Worm (Caenorhabditis elegans) whole organism, young adult: ENCODE data around the gene ergi-3.

Experiments used
- B0035.1 ChIP-seq: sonication (generic microtip); optimal IDR thresholded peaks from 2 replicates; lab custom pipeline; 2016; ENCODE audit warnings: missing genetic modification characterization, mild to moderate bottlenecking, missing compliant biosample characterization, missing genotype, missing genetic modification reagents
- B0261.1 ChIP-seq: sonication (generic microtip); optimal IDR thresholded peaks from 2 replicates; lab custom pipeline; 2016; ENCODE audit warnings: mild to moderate bottlenecking, missing genetic modification characterization, moderate library complexity, missing compliant biosample characterization
- D2030.7 ChIP-seq: fragments of 200-800 bp; sonication (Bioruptor generic); IDR thresholded peaks from 2 replicates; pipeline ENCODE4 v1.3.6; 2022; ENCODE audit warnings: missing genetic modification reagents, missing genetic modification characterization, missing compliant biosample characterization
- F10E7.11 ChIP-seq: sonication (generic microtip); optimal IDR thresholded peaks from 2 replicates; lab custom pipeline; 2017; ENCODE audit warnings: mild to moderate bottlenecking, missing genetic modification characterization, moderate library complexity, missing compliant biosample characterization
- F22D6.2 ChIP-seq: sonication (generic microtip); optimal IDR thresholded peaks from 2 replicates; lab custom pipeline; 2016; ENCODE audit warnings: mild to moderate bottlenecking, missing genetic modification characterization, missing compliant biosample characterization
- F37B4.10 ChIP-seq: fragments of 200-800 bp; sonication (Bioruptor generic); IDR thresholded peaks from 2 replicates; pipeline ENCODE4 v1.3.6; 2022; ENCODE audit warnings: missing genetic modification characterization, missing compliant biosample characterization
- F39B2.1 ChIP-seq: fragments of 200-800 bp; sonication (Bioruptor generic); IDR thresholded peaks from 2 replicates; pipeline ENCODE4 v1.3.6; 2022; ENCODE audit warnings: missing genetic modification reagents, missing genetic modification characterization, missing compliant biosample characterization
- F49E8.2 ChIP-seq: sonication (generic microtip); optimal IDR thresholded peaks from 3 replicates; lab custom pipeline; 2017; ENCODE audit warnings: missing genetic modification characterization, mild to moderate bottlenecking, missing compliant biosample characterization, antibody characterized with exemption, moderate library complexity; ENCODE audit not compliant: insufficient read depth
- F52B5.7 ChIP-seq: sonication (generic microtip); optimal IDR thresholded peaks from 2 replicates; lab custom pipeline; 2016; ENCODE audit warnings: mild to moderate bottlenecking, missing genetic modification characterization, missing compliant biosample characterization
- F57C9.4 ChIP-seq: sonication (generic microtip); optimal IDR thresholded peaks from 2 replicates; lab custom pipeline; 2017; ENCODE audit warnings: mild to moderate bottlenecking, missing genetic modification characterization, missing compliant biosample characterization
- K11D2.4 ChIP-seq: fragments of 200-800 bp; sonication (Bioruptor generic); IDR thresholded peaks from 2 replicates; pipeline ENCODE4 v1.3.6; 2022; ENCODE audit warnings: missing genetic modification reagents, missing genetic modification characterization, missing compliant biosample characterization
- K12H6.12 ChIP-seq: fragments of 200-800 bp; sonication (Bioruptor generic); optimal IDR thresholded peaks from 2 replicates; lab custom pipeline; 2018; ENCODE audit warnings: mild to moderate bottlenecking, missing genetic modification characterization, missing compliant biosample characterization
- T07F8.4 ChIP-seq: sonication (generic microtip); optimal IDR thresholded peaks from 2 replicates; lab custom pipeline; 2016; ENCODE audit warnings: mild to moderate bottlenecking, missing genetic modification characterization, moderate library complexity, missing compliant biosample characterization
- Y56A3A.18 ChIP-seq: fragments of 200-800 bp; sonication (Bioruptor generic); IDR thresholded peaks from 2 replicates; pipeline ENCODE4 v1.3.6; 2022; ENCODE audit warnings: missing genetic modification reagents, missing genetic modification characterization, missing compliant biosample characterization
- Y95B8A.8 ChIP-seq: fragments of 200-800 bp; sonication (Bioruptor generic); IDR thresholded peaks from 2 replicates; pipeline ENCODE4 v1.3.6; 2022; ENCODE audit warnings: missing genetic modification reagents, missing genetic modification characterization, missing compliant biosample characterization
- atf-7 ChIP-seq: sonication (generic microtip); optimal IDR thresholded peaks from 2 replicates; lab custom pipeline; 2017; ENCODE audit warnings: mild to moderate bottlenecking, missing genetic modification characterization, missing compliant biosample characterization
- attf-3 ChIP-seq: fragments of 200-800 bp; sonication (Bioruptor generic); conservative IDR thresholded peaks from 2 replicates; pipeline ENCODE4 v1.3.6; 2022; ENCODE audit warnings: missing genetic modification reagents, missing genetic modification characterization, missing compliant biosample characterization
- ceh-40 ChIP-seq: fragments of 200-800 bp; sonication (Bioruptor generic); IDR thresholded peaks from 2 replicates; pipeline ENCODE4 v1.3.6; 2022; ENCODE audit warnings: missing genetic modification characterization, missing compliant biosample characterization
- ceh-58 ChIP-seq: fragments of 200-800 bp; sonication (Bioruptor generic); IDR thresholded peaks from 2 replicates; pipeline ENCODE4 v1.3.6; 2022; ENCODE audit warnings: missing genetic modification characterization, missing compliant biosample characterization
- ceh-79 ChIP-seq: sonication (generic microtip); optimal IDR thresholded peaks from 2 replicates; lab custom pipeline; 2017; ENCODE audit warnings: mild to moderate bottlenecking, missing genetic modification characterization, missing compliant biosample characterization
- dpff-1 ChIP-seq: sonication (generic microtip); optimal IDR thresholded peaks from 2 replicates; lab custom pipeline; 2017; ENCODE audit warnings: mild to moderate bottlenecking, missing genetic modification characterization, missing compliant biosample characterization
- efl-1 ChIP-seq: fragments of 150-350 bp; optimal IDR thresholded peaks from 2 replicates; lab custom pipeline; 2014; ENCODE audit warnings: missing biosample characterization, missing genetic modification reagents, missing genetic modification characterization
- egrh-3 ChIP-seq: fragments of 200-800 bp; sonication (Bioruptor generic); IDR thresholded peaks from 2 replicates; pipeline ENCODE4 v1.3.6; 2022; ENCODE audit warnings: missing genetic modification reagents, missing genetic modification characterization, missing compliant biosample characterization
- gei-17 ChIP-seq: fragments of 200-800 bp; sonication (Bioruptor generic); optimal IDR thresholded peaks from 2 replicates; lab custom pipeline; 2018; ENCODE audit warnings: mild to moderate bottlenecking, missing genetic modification characterization, missing compliant biosample characterization
- hmg-1.2 ChIP-seq: fragments of 200-800 bp; sonication (Bioruptor generic); IDR thresholded peaks from 2 replicates; pipeline ENCODE4 v1.3.6; 2022; ENCODE audit warnings: missing genetic modification reagents, missing genetic modification characterization, missing compliant biosample characterization
- hsf-1 ChIP-seq: fragments of 200-800 bp; sonication (Bioruptor generic); IDR thresholded peaks from 2 replicates; pipeline ENCODE4 v1.3.6; 2022; ENCODE audit warnings: missing genetic modification reagents, missing genetic modification characterization, missing compliant biosample characterization
- lag-1 ChIP-seq: fragments of 200-800 bp; sonication (Bioruptor generic); IDR thresholded peaks from 2 replicates; pipeline ENCODE4 v1.3.6; 2022; ENCODE audit warnings: missing genetic modification reagents, missing genetic modification characterization, missing compliant biosample characterization
- lir-1 ChIP-seq: fragments of 200-800 bp; sonication (Bioruptor generic); conservative IDR thresholded peaks from 2 replicates; pipeline ENCODE4 v1.3.6; 2022; ENCODE audit warnings: missing genetic modification reagents, missing genetic modification characterization, missing compliant biosample characterization
- lsl-1 ChIP-seq: fragments of 200-800 bp; sonication (Bioruptor generic); optimal IDR thresholded peaks from 2 replicates; lab custom pipeline; 2018; ENCODE audit warnings: mild to moderate bottlenecking, missing genetic modification characterization, moderate library complexity, missing compliant biosample characterization
- madf-8 ChIP-seq: fragments of 200-800 bp; sonication (Bioruptor generic); conservative IDR thresholded peaks from 2 replicates; pipeline ENCODE4 v1.3.6; 2022; ENCODE audit warnings: missing genetic modification reagents, missing genetic modification characterization, missing compliant biosample characterization
- nhr-120 ChIP-seq: fragments of 200-800 bp; sonication (Bioruptor generic); IDR thresholded peaks from 2 replicates; pipeline ENCODE4 v1.3.6; 2022; ENCODE audit warnings: missing genetic modification characterization, missing compliant biosample characterization
- pbrm-1 ChIP-seq: fragments of 200-800 bp; sonication (Bioruptor generic); IDR thresholded peaks from 2 replicates; pipeline ENCODE4 v1.3.6; 2022; ENCODE audit warnings: missing genetic modification reagents, missing genetic modification characterization, missing compliant biosample characterization
- pha-4 ChIP-seq: fragments of 150-350 bp; sonication (generic microtip); optimal IDR thresholded peaks from 2 replicates; lab custom pipeline; 2014; ENCODE audit warnings: missing biosample characterization, missing genetic modification reagents, missing genetic modification characterization
- rcor-1 ChIP-seq: fragments of 200-800 bp; sonication (Bioruptor generic); IDR thresholded peaks from 2 replicates; pipeline ENCODE4 v1.3.6; 2022; ENCODE audit warnings: missing genetic modification reagents, missing genetic modification characterization, missing compliant biosample characterization
- rec-8 ChIP-seq, 2 experiments: sonication (generic microtip); optimal IDR thresholded peaks; 2 replicates each; lab custom pipeline; 2016; ENCODE audit warnings: mild to moderate bottlenecking in 2 of 2, missing genetic modification characterization in 2 of 2, missing genetic modification reagents in 2 of 2, missing genotype in 2 of 2, missing biosample characterization in 1 of 2, missing compliant biosample characterization in 1 of 2, moderate library complexity in 1 of 2
- repo-1 ChIP-seq: sonication (generic microtip); optimal IDR thresholded peaks from 2 replicates; lab custom pipeline; 2017; ENCODE audit warnings: mild to moderate bottlenecking, missing genetic modification characterization, missing compliant biosample characterization
- rpc-1 ChIP-seq, 2 experiments: fragments of 150-350 bp in 1 of 2; sonication (generic microtip) in 1 of 2; optimal IDR thresholded peaks; 2 replicates each; lab custom pipeline; 2014 to 2018; ENCODE audit warnings: missing biosample characterization in 1 of 2, missing genetic modification characterization in 1 of 2, missing genetic modification reagents in 1 of 2, missing genotype in 1 of 2
- snpc-4 ChIP-seq, 5 experiments: fragments of 150-350 bp in 1 of 5; sonication (generic microtip) in 4 of 5; optimal IDR thresholded peaks; 2 replicates each; lab custom pipeline; 2014 to 2018; ENCODE audit warnings: missing genetic modification characterization in 5 of 5, missing biosample characterization in 3 of 5, antibody characterized with exemption in 2 of 5, mild to moderate bottlenecking in 2 of 5, missing compliant biosample characterization in 2 of 5, missing genotype in 2 of 5, moderate library complexity in 2 of 5, missing genetic modification reagents in 1 of 5
- tbp1 ChIP-seq: fragments of 200-800 bp; sonication (Bioruptor generic); optimal IDR thresholded peaks from 2 replicates; lab custom pipeline; 2018; ENCODE audit warnings: mild to moderate bottlenecking, missing genetic modification characterization, missing compliant biosample characterization
- zfh-2 ChIP-seq: fragments of 200-800 bp; sonication (Bioruptor generic); conservative IDR thresholded peaks from 2 replicates; pipeline ENCODE4 v1.3.6; 2022; ENCODE audit warnings: missing genetic modification reagents, missing genetic modification characterization, missing compliant biosample characterization
- zim-3 ChIP-seq: sonication (generic microtip); optimal IDR thresholded peaks from 2 replicates; lab custom pipeline; 2017; ENCODE audit warnings: mild to moderate bottlenecking, missing genetic modification characterization, moderate library complexity, missing compliant biosample characterization
- ztf-26 ChIP-seq: sonication (generic microtip); optimal IDR thresholded peaks from 2 replicates; lab custom pipeline; 2017; ENCODE audit warnings: missing genetic modification characterization, missing compliant biosample characterization

ergi-3 gene

DNA sequence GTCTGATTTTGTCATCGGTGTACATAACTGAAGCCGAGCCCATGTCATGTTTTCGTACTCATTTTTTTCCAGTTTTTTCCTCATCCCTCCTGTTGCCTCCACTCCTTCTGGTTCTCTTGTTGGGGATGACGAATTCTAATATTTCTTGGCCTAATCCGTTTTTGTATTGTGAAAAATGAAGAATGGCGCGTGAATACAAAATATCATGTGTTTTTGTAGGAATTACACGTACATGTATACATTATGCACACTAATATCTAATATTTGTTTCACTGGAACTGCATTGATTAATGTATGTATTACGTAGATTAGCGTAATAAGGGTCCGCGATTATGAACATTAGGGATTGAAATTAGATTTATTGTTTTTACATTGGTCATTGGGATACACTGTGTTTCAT lies 39.1 kb upstream of the ergi-3 start:
- no peak for TF ChIP-seq F22D6.2 (tag; lab: Kevin White, UChicago)
- no peak for TF ChIP-seq F39B2.1 (GFP tag; lab: Robert Waterston, UW)
- TF ChIP-seq hmg-1.2 (GFP tag; lab: Robert Waterston, UW) = no peak
- TF ChIP-seq ceh-79 = no peak
- no peak for TF ChIP-seq ztf-26 (tag; lab: Kevin White, UChicago)
- TF ChIP-seq atf-7 = no peak
- TF ChIP-seq gei-17 (GFP tag; lab: Kevin White, UChicago) = no peak
- no peak for TF ChIP-seq rcor-1

DNA sequence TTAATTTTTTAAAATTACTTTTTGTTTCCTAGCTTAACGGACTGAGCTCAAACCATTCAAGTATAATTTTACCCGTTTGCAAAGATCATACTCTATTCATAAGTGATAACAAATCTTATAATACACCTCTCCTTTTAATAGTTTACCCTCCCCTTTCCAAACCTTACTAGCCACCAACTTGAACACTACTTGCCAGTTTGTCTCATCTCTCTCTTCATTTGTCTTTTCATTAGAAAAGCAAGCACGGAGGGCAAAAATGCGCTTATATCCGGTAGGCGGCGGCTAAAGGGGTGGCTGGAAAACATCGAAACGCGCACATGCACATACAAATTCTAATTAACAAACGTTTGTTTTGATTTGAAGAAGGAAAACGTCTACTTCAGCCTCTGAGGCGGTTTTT lies 38.4 kb upstream of the ergi-3 start:
- no peak for TF ChIP-seq D2030.7
- TF ChIP-seq nhr-120 = no peak
- TF ChIP-seq F57C9.4 (tag; lab: Kevin White, UChicago) = no peak
- no peak for TF ChIP-seq B0261.1 (tag; lab: Kevin White, UChicago)
- TF ChIP-seq ceh-40 = no peak
- TF ChIP-seq hmg-1.2 (GFP tag; lab: Robert Waterston, UW) = no peak
- TF ChIP-seq zim-3 (tag; lab: Kevin White, UChicago) = no peak
- no peak for TF ChIP-seq F52B5.7
- TF ChIP-seq F37B4.10 (GFP tag; lab: Robert Waterston, UW) = no peak
- TF ChIP-seq efl-1 (GFP tag; lab: Kevin White, UChicago) = no peak
- TF ChIP-seq Y95B8A.8 = no peak
- no peak for TF ChIP-seq lir-1 (GFP tag; lab: Robert Waterston, UW)
- no peak for TF ChIP-seq F10E7.11
- no peak for TF ChIP-seq Y56A3A.18 (GFP tag; lab: Robert Waterston, UW)
- TF ChIP-seq hsf-1 (GFP tag; lab: Robert Waterston, UW) = no peak
- no peak for TF ChIP-seq repo-1 (tag; lab: Kevin White, UChicago)
- TF ChIP-seq dpff-1 (tag; lab: Kevin White, UChicago) = no peak
- TF ChIP-seq T07F8.4 (tag; lab: Kevin White, UChicago) = no peak

DNA sequence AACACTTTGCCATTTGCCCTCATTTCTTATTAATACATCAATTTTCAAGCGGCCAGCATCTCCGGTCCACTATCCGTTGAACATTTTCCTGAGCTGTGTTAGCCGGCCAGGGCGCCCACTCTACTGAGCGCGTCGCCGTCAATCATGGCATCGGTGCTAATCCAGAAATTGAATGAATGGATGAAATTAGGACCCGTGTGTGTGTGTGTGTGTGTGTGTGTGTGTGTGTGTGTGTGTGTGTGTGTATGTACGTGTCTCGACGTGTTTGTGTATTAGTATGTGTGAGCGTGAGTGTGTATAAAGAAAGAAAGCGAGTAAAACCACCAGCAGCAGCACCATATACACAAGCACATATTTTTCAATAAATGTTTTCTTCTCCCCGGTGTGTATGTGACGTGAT lies 36.6 kb upstream of the ergi-3 start:
- peak; percentile 39 for TF ChIP-seq K12H6.12 (tag; lab: Kevin White, UChicago)
- no peak for TF ChIP-seq madf-8 (GFP tag; lab: Robert Waterston, UW)

DNA sequence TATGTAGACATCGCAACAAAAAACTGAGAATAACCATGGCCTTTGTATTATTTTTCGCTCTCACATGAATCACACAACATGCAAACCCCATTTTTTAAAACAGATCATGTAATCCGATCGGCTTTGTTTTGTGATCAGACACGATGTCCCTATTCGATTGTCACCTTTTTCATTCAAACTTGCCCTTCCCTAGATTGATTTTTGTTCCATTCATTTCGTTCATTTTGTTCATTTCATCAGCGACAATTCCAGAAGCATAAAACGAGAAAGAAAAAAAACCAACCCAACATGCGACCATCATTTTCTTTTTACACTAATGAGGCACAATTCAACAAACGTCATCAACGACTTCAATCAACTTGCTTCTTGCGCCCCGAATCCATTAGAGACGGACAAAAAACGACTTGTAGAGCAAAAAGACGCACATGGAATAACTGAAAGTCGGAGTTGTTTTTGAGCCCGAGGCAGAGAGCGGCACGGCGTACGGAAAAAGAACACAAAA lies 34.4 kb upstream of the ergi-3 start, which contains the start of gene F59D12.3:
F59D12.3 (minus strand) TSS at position 51 of the 502 bp plus-strand sequence.
- TF ChIP-seq lsl-1 (GFP tag; lab: Kevin White, UChicago) (no peak), hsf-1 (GFP tag; lab: Robert Waterston, UW) (no peak), rec-8 (tag; optimal IDR thresholded peaks at IDR 0.05; lab: Kevin White, UChicago) (no peak), B0035.1 (tag; lab: Kevin White, UChicago) (no peak), K11D2.4 (GFP tag; lab: Robert Waterston, UW) (no peak), pbrm-1 (GFP tag; lab: Robert Waterston, UW) (no peak)

DNA sequence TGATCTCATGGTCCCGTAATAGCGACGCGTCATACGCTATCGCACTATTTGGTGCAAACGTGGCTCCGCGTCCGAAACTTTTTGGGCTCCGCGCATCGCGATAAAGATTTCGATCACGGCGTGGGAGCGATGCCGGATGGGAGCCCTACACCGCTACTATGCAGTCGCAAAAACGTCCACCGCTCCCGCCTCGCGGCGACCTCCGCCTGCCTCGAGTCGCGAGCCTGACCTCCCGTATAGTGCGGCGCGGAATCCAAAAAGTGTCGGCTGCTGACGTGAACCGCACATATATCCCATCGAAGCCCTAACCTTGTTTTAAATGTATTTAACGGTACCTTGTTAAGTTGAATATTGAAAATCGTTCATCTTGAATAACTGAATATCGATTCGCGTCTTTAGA lies 33.9 kb upstream of the ergi-3 start:
- no peak for TF ChIP-seq rpc-1 (optimal IDR thresholded peaks at IDR 0.05; lab: Kevin White, UChicago)
- TF ChIP-seq rpc-1 (tag; optimal IDR thresholded peaks at IDR 0.05; lab: Kevin White, UChicago) = peak; percentile 9
- 0 out of 2 replicates have a peak, but pooled peaks have one; percentile 8 for TF ChIP-seq attf-3 (GFP tag; lab: Robert Waterston, UW)
- peak; percentile 94 for TF ChIP-seq zfh-2 (GFP tag; lab: Robert Waterston, UW)
- TF ChIP-seq F49E8.2 (tag; lab: Kevin White, UChicago) = no peak
- no peak for TF ChIP-seq tbp1 (GFP tag; lab: Kevin White, UChicago)
- no peak for TF ChIP-seq snpc-4 (GFP tag; optimal IDR thresholded peaks at IDR 0.05; lab: Kevin White, UChicago)
- TF ChIP-seq snpc-4 (tag; optimal IDR thresholded peaks at IDR 0.05; lab: Kevin White, UChicago) = peak in 2 of 4 experiments; percentile 59 to 76
- no peak for TF ChIP-seq ceh-58 (GFP tag; lab: Robert Waterston, UW)
- TF ChIP-seq pha-4 (tag; lab: Kevin White, UChicago) = no peak
- TF ChIP-seq lag-1 (GFP tag; lab: Robert Waterston, UW) = 0 out of 2 replicates have a peak, but pooled peaks have one; percentile 48
- peak; percentile 63; the same call in 1 of the 2 replicates for TF ChIP-seq egrh-3 (GFP tag; lab: Robert Waterston, UW)
- TF ChIP-seq, all 124 proteins: peak for 6
